Worm (Caenorhabditis elegans): ENCODE results near the gene srx-115.

- TF ChIP-seq lsy-2 (tag; optimal IDR thresholded peaks at IDR 0.05) (no peak), nhr-10 (tag; optimal IDR thresholded peaks at IDR 0.05) (no peak), nhr-76 (tag; optimal IDR thresholded peaks at IDR 0.05) (no peak), skn-1 (tag; optimal IDR thresholded peaks at IDR 0.05) (no peak), pha-4 (GFP tag; IDR thresholded peaks at IDR 0.05) (no peak), pha-4 (tag; optimal IDR thresholded peaks at IDR 0.05) (no peak), nhr-237 (tag; optimal IDR thresholded peaks at IDR 0.05) (no peak), mxl-3 (GFP tag; optimal IDR thresholded peaks at IDR 0.05) (peak; percentile 42), daf-16 (GFP tag; optimal IDR thresholded peaks at IDR 0.05) (peak in 1 of 2 experiments; percentile 12), daf-16 (tag; optimal IDR thresholded peaks at IDR 0.05) (peak; percentile 80), jun-1 (tag; optimal IDR thresholded peaks at IDR 0.05) (no peak), snpc-1.2 (GFP tag; IDR thresholded peaks at IDR 0.05) (no peak), dpl-1 (GFP tag; optimal IDR thresholded peaks at IDR 0.05) (no peak)
Measured at ce11 chrV:8769154-8769553, 2.5 kb upstream of the srx-115 start.
